Worm (Caenorhabditis elegans): ENCODE results near the gene math-4.

DNA sequence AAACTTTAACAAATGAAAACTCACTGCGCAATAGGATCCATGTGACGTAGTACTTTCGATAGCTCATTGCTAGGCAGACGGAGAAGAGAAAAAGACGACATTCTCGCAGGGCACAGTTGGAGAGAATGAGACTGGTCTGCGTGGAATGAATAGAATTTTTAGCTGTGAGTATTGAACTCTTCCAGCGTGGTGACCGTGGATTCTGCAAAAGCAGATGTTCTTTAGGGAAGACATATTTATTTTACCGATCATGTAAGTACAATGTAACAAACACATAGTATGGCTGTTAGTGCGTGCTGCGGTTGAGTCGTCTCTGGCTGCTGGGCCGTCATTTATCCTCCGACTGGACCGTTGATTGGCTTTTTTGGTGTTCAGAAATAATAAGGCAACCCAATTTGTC lies 29.4 kb downstream of the math-4 start, which contains the start of gene F36H5.9:
- TF ChIP-seq tbx-2 (tag; optimal IDR thresholded peaks at IDR 0.05) (no peak), ama-1 (optimal IDR thresholded peaks at IDR 0.05) (no peak), nhr-11 (tag; optimal IDR thresholded peaks at IDR 0.05) (no peak), ahr-1 (tag; optimal IDR thresholded peaks at IDR 0.05) (no peak), ceh-9 (tag; optimal IDR thresholded peaks at IDR 0.05) (no peak), pqm-1 (tag; optimal IDR thresholded peaks at IDR 0.05) (no peak), ceh-14 (tag; optimal IDR thresholded peaks at IDR 0.05) (no peak), unc-55 (GFP tag; optimal IDR thresholded peaks at IDR 0.05) (no peak), elt-2 (tag; optimal IDR thresholded peaks at IDR 0.05) (no peak), pha-2 (tag; optimal IDR thresholded peaks at IDR 0.05) (no peak), pat-9 (tag; optimal IDR thresholded peaks at IDR 0.05) (no peak)
